Worm (Caenorhabditis elegans): Measurements from ENCODE around the gene nhr-66.

The nhr-66 gene

DNA sequence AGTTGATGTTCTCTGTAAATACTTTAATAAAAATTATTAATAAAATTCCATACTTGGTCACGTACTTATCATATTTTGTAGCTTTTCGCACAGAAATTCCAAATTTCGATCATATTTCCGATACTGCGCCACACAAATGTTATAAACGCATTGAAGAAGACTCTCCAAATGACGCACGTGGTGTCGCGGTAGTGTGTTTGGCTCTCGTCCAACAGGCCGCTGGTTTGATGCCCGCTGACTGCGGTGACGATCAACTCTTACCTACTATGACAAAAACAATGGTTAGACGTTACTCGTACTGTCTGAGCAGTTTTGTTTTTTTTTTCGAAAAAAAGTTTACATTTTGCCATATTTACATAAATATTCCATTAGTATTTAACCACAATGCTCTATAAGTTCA is 16.5 kb upstream of the nhr-66 start:
- peak; percentile 47 for TF ChIP-seq Y55F3AM.14 (GFP tag; optimal IDR thresholded peaks at IDR 0.05)
- TF ChIP-seq sma-9 (GFP tag; optimal IDR thresholded peaks at IDR 0.05) = peak; percentile 75
- TF ChIP-seq sma-9 (tag; optimal IDR thresholded peaks at IDR 0.05) = no peak
- peak; percentile 56 for TF ChIP-seq sma-3 (GFP tag; optimal IDR thresholded peaks at IDR 0.05)
- TF ChIP-seq gmeb-1 (tag; optimal IDR thresholded peaks at IDR 0.05) = peak; percentile 53
- peak; percentile 81 for TF ChIP-seq nhr-129 (tag; optimal IDR thresholded peaks at IDR 0.05)
- no peak for TF ChIP-seq blmp-1 (tag; optimal IDR thresholded peaks at IDR 0.05; ENCODE audit: insufficient read depth)
- TF ChIP-seq sem-4 (tag; optimal IDR thresholded peaks at IDR 0.05) = peak; percentile 35
- peak; percentile 66 for TF ChIP-seq lin-11 (tag; optimal IDR thresholded peaks at IDR 0.05)
- no peak for TF ChIP-seq mbf-1 (tag; optimal IDR thresholded peaks at IDR 0.05)
- no peak for TF ChIP-seq unc-62 (GFP tag; optimal IDR thresholded peaks at IDR 0.05)
- peak; percentile 26 for TF ChIP-seq nhr-25 (tag; optimal IDR thresholded peaks at IDR 0.05)
- TF ChIP-seq lsy-2 (tag; optimal IDR thresholded peaks at IDR 0.05) = peak; percentile 45 to 65
- peak; percentile 66 for TF ChIP-seq fos-1 (tag; optimal IDR thresholded peaks at IDR 0.05)
- TF ChIP-seq R02D3.7 (tag; optimal IDR thresholded peaks at IDR 0.05) = no peak
- peak; percentile 15 for TF ChIP-seq ceh-16 (tag; optimal IDR thresholded peaks at IDR 0.05)
- TF ChIP-seq lin-13 (GFP tag; optimal IDR thresholded peaks at IDR 0.05) = peak; percentile 46
- peak; percentile 77 for TF ChIP-seq nhr-21 (tag; optimal IDR thresholded peaks at IDR 0.05)
- peak; percentile 63 for TF ChIP-seq F13H6.1 (tag; optimal IDR thresholded peaks at IDR 0.05)
- peak; percentile 90 for TF ChIP-seq unc-55 (GFP tag; optimal IDR thresholded peaks at IDR 0.05)
- peak; percentile 52 to 66 for TF ChIP-seq mdl-1 (tag; optimal IDR thresholded peaks at IDR 0.05)
- no peak for TF ChIP-seq ama-1 (optimal IDR thresholded peaks at IDR 0.05)
- peak; percentile 25 for TF ChIP-seq mab-5 (tag; optimal IDR thresholded peaks at IDR 0.05)
- TF ChIP-seq crh-2 (tag; optimal IDR thresholded peaks at IDR 0.05) = peak; percentile 58
- peak; percentile 62 for TF ChIP-seq C34F6.9 (tag; optimal IDR thresholded peaks at IDR 0.05)
- TF ChIP-seq skn-1 (tag; optimal IDR thresholded peaks at IDR 0.05) = peak; percentile 18

DNA sequence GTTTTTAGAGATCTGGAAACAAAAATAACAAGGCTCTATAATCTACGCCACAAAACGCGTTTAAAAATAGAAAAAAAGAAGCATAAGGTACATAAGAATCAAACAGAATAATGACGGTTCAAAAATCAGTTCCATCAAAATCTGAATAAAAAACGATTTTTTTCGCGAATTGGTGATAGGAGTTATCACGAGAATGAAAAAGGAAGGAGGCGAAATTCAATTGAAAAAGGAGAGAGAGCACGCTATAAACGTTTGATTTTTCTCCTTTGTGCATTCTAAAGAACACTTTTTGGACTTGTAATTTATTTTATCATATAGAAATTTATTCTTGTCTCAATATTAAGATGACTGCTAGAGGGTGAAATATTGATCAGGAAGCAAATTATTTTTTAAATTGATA is 14.9 kb upstream of the nhr-66 start:
- TF ChIP-seq nhr-129 (tag; optimal IDR thresholded peaks at IDR 0.05) = no peak
- peak; percentile 27 for TF ChIP-seq sma-9 (GFP tag; optimal IDR thresholded peaks at IDR 0.05)
- no peak for TF ChIP-seq sma-9 (tag; optimal IDR thresholded peaks at IDR 0.05)
- TF ChIP-seq crh-2 (tag; optimal IDR thresholded peaks at IDR 0.05) = no peak
- TF ChIP-seq F13H6.1 (tag; optimal IDR thresholded peaks at IDR 0.05) = no peak
- no peak for TF ChIP-seq mbf-1 (tag; optimal IDR thresholded peaks at IDR 0.05)
- peak; percentile 56 for TF ChIP-seq fos-1 (tag; optimal IDR thresholded peaks at IDR 0.05)
- TF ChIP-seq ceh-16 (tag; optimal IDR thresholded peaks at IDR 0.05) = no peak

- TF ChIP-seq sem-4 (tag; optimal IDR thresholded peaks at IDR 0.05) = no peak
- TF ChIP-seq ZK546.5 (tag; optimal IDR thresholded peaks at IDR 0.05) = no peak
- TF ChIP-seq crh-2 (tag; optimal IDR thresholded peaks at IDR 0.05) = no peak
- TF ChIP-seq nhr-77 (tag; optimal IDR thresholded peaks at IDR 0.05) = no peak
- TF ChIP-seq nhr-6 (tag; optimal IDR thresholded peaks at IDR 0.05) = no peak
- no peak for TF ChIP-seq lin-11 (tag; optimal IDR thresholded peaks at IDR 0.05)
- no peak for TF ChIP-seq ztf-11 (tag; optimal IDR thresholded peaks at IDR 0.05)
- TF ChIP-seq ceh-16 (tag; optimal IDR thresholded peaks at IDR 0.05) = peak; percentile 12
- no peak for TF ChIP-seq mab-5 (tag; optimal IDR thresholded peaks at IDR 0.05)
- TF ChIP-seq F13H6.1 (tag; optimal IDR thresholded peaks at IDR 0.05) = no peak
- TF ChIP-seq nhr-237 (tag; optimal IDR thresholded peaks at IDR 0.05) = no peak
- TF ChIP-seq fos-1 (tag; optimal IDR thresholded peaks at IDR 0.05) = no peak
- TF ChIP-seq sma-9 (GFP tag; optimal IDR thresholded peaks at IDR 0.05) = peak; percentile 80
- TF ChIP-seq sma-9 (tag; optimal IDR thresholded peaks at IDR 0.05) = no peak
- peak; percentile 86 for TF ChIP-seq elt-1 (tag; optimal IDR thresholded peaks at IDR 0.05)
- no peak for TF ChIP-seq nhr-10 (tag; optimal IDR thresholded peaks at IDR 0.05)
- TF ChIP-seq aly-2 (tag; optimal IDR thresholded peaks at IDR 0.05) = no peak
- TF ChIP-seq unc-62 (GFP tag; optimal IDR thresholded peaks at IDR 0.05) = no peak
- peak; percentile 37 for TF ChIP-seq nhr-25 (tag; optimal IDR thresholded peaks at IDR 0.05)
- no peak for TF ChIP-seq blmp-1 (tag; optimal IDR thresholded peaks at IDR 0.05; ENCODE audit: insufficient read depth)
- no peak for TF ChIP-seq unc-39 (tag; optimal IDR thresholded peaks at IDR 0.05)
- no peak for TF ChIP-seq ama-1 (optimal IDR thresholded peaks at IDR 0.05)
- no peak for TF ChIP-seq peb-1 (tag; optimal IDR thresholded peaks at IDR 0.05)
- TF ChIP-seq R02D3.7 (tag; optimal IDR thresholded peaks at IDR 0.05) = no peak
- TF ChIP-seq mdl-1 (tag; optimal IDR thresholded peaks at IDR 0.05) = no peak
Measured at ce11 chrIV:8247341-8247740, 10.9 kb upstream of the nhr-66 start.

- TF ChIP-seq gmeb-1 (tag; optimal IDR thresholded peaks at IDR 0.05) = no peak
- no peak for TF ChIP-seq lin-11 (tag; optimal IDR thresholded peaks at IDR 0.05)
- TF ChIP-seq ama-1 (optimal IDR thresholded peaks at IDR 0.05) = no peak
- no peak for TF ChIP-seq aly-2 (tag; optimal IDR thresholded peaks at IDR 0.05)
- no peak for TF ChIP-seq elt-1 (tag; optimal IDR thresholded peaks at IDR 0.05)
- TF ChIP-seq nhr-77 (tag; optimal IDR thresholded peaks at IDR 0.05) = no peak
- TF ChIP-seq unc-39 (tag; optimal IDR thresholded peaks at IDR 0.05) = no peak
- TF ChIP-seq dmd-4 (tag; optimal IDR thresholded peaks at IDR 0.05) = no peak
- TF ChIP-seq sem-4 (tag; optimal IDR thresholded peaks at IDR 0.05) = no peak
- no peak for TF ChIP-seq nhr-12 (tag; optimal IDR thresholded peaks at IDR 0.05)
- TF ChIP-seq ztf-1 (GFP tag; conservative IDR thresholded peaks at IDR 0.05) = no peak
- no peak for TF ChIP-seq nhr-237 (tag; optimal IDR thresholded peaks at IDR 0.05)
- no peak for TF ChIP-seq nhr-6 (tag; optimal IDR thresholded peaks at IDR 0.05)
- no peak for TF ChIP-seq mbf-1 (tag; optimal IDR thresholded peaks at IDR 0.05)
- no peak for TF ChIP-seq lsy-2 (tag; optimal IDR thresholded peaks at IDR 0.05)
Measured at ce11 chrIV:8244112-8244511, 7.7 kb upstream of the nhr-66 start, which contains the start of gene T09A12.1. Gene T09A12.1, plus strand, starts transcription at chrIV:8244412.
